Fruit fly (Drosophila melanogaster) whole organism, embryonic: ENCODE results near the gene CG18581.

Source experiments
- Aef1 ChIP-seq: fragments of 200-800 bp; sonication (Bioruptor generic); IDR thresholded peaks from 3 replicates; pipeline ENCODE4 v1.3.6; 2022; ENCODE audit warnings: missing biosample characterization, missing genetic modification characterization
- CG10654 ChIP-seq: fragments of 200-800 bp; sonication (Bioruptor generic); optimal IDR thresholded peaks from 2 replicates; lab custom pipeline; 2016; ENCODE audit warnings: missing biosample characterization, missing genetic modification characterization
- CG12104 ChIP-seq: fragments of 200-800 bp; sonication (Bioruptor generic); optimal IDR thresholded peaks from 3 replicates; lab custom pipeline; 2016; ENCODE audit warnings: missing biosample characterization, missing genetic modification characterization
- CG12299 ChIP-seq: fragments of 200-800 bp; sonication (Bioruptor generic); optimal IDR thresholded peaks from 2 replicates; lab custom pipeline; 2018; ENCODE audit warnings: missing biosample characterization, mild to moderate bottlenecking, missing genetic modification characterization
- CG12391 ChIP-seq: fragments of 200-800 bp; sonication (Bioruptor generic); optimal IDR thresholded peaks from 3 replicates; lab custom pipeline; 2018; ENCODE audit warnings: missing biosample characterization, mild to moderate bottlenecking, missing genetic modification characterization, moderate library complexity
- CG14014 ChIP-seq: fragments of 200-800 bp; sonication (Bioruptor generic); IDR thresholded peaks from 2 replicates; pipeline ENCODE4 v1.3.6; 2022; ENCODE audit warnings: missing biosample characterization, missing genetic modification characterization
- CG15479 ChIP-seq: fragments of 200-800 bp; sonication (Bioruptor generic); optimal IDR thresholded peaks from 3 replicates; lab custom pipeline; 2019; ENCODE audit warnings: missing biosample characterization, mild to moderate bottlenecking, missing genetic modification characterization, moderate library complexity
- CG1603 ChIP-seq: fragments of 200-800 bp; sonication (Bioruptor generic); optimal IDR thresholded peaks from 2 replicates; lab custom pipeline; 2019; ENCODE audit warnings: missing biosample characterization, mild to moderate bottlenecking, missing genetic modification characterization, moderate library complexity
- CG16815 ChIP-seq: fragments of 200-800 bp; sonication (Bioruptor generic); optimal IDR thresholded peaks from 3 replicates; lab custom pipeline; 2017; ENCODE audit warnings: missing biosample characterization, mild to moderate bottlenecking, missing genetic modification characterization
- CG17829 ChIP-seq: fragments of 200-800 bp; optimal IDR thresholded peaks from 2 replicates; lab custom pipeline; 2019; ENCODE audit warnings: missing biosample characterization, mild to moderate bottlenecking, missing genetic modification characterization, moderate library complexity
- CG1832 ChIP-seq: fragments of 200-800 bp; sonication (Bioruptor generic); optimal IDR thresholded peaks from 2 replicates; lab custom pipeline; 2017; ENCODE audit warnings: missing biosample characterization, mild to moderate bottlenecking, missing genetic modification characterization, inconsistent platforms
- CG2120 ChIP-seq: fragments of 200-800 bp; sonication (Bioruptor generic); optimal IDR thresholded peaks from 3 replicates; lab custom pipeline; 2016; ENCODE audit warnings: missing biosample characterization, missing genetic modification characterization
- CG2129 ChIP-seq: fragments of 200-800 bp; sonication (Bioruptor generic); IDR thresholded peaks from 2 replicates; pipeline ENCODE4 v1.3.6; 2022; ENCODE audit warnings: missing biosample characterization, missing genetic modification characterization; ENCODE audit not compliant: partially characterized antibody
- CG30403 ChIP-seq: fragments of 200-800 bp; sonication (Bioruptor generic); optimal IDR thresholded peaks from 3 replicates; lab custom pipeline; 2016; ENCODE audit warnings: missing biosample characterization, missing genetic modification characterization
- CG4404 ChIP-seq: fragments of 200-800 bp; sonication (Bioruptor generic); IDR thresholded peaks from 2 replicates; pipeline ENCODE4 v1.3.6; 2022; ENCODE audit warnings: missing biosample characterization, missing genetic modification characterization
- CG5180 ChIP-seq: fragments of 200-800 bp; sonication (Bioruptor generic); optimal IDR thresholded peaks from 3 replicates; lab custom pipeline; 2017; ENCODE audit warnings: missing biosample characterization, missing genetic modification characterization, mild to moderate bottlenecking, moderate library complexity, missing genetic modification reagents
- CG8281 ChIP-seq: fragments of 200-800 bp; sonication (Bioruptor generic); optimal IDR thresholded peaks from 2 replicates; lab custom pipeline; 2018; ENCODE audit warnings: missing biosample characterization, mild to moderate bottlenecking, missing genetic modification characterization, moderate library complexity
- CG8924 ChIP-seq: fragments of 200-800 bp; optimal IDR thresholded peaks from 3 replicates; lab custom pipeline; 2019; ENCODE audit warnings: missing biosample characterization, mild to moderate bottlenecking, missing genetic modification characterization, moderate library complexity
- CG9727 ChIP-seq: fragments of 200-800 bp; sonication (Bioruptor generic); optimal IDR thresholded peaks from 3 replicates; lab custom pipeline; 2017; ENCODE audit warnings: missing biosample characterization, mild to moderate bottlenecking, missing genetic modification characterization
- CG9876 ChIP-seq: fragments of 200-800 bp; sonication (Bioruptor generic); optimal IDR thresholded peaks from 2 replicates; lab custom pipeline; 2016; ENCODE audit warnings: missing biosample characterization, missing genetic modification characterization
- D ChIP-seq, 2 experiments: fragments of 200-800 bp in 1 of 2; fragments of >200 bp in 1 of 2; sonication (Bioruptor generic) in 1 of 2; optimal IDR thresholded peaks; 2 replicates in 1 of 2; 3 replicates in 1 of 2; lab custom pipeline; 2017; ENCODE audit warnings: mild to moderate bottlenecking in 1 of 2, missing biosample characterization in 1 of 2, missing genetic modification characterization in 1 of 2, missing genetic modification reagents in 1 of 2
- Fer1 ChIP-seq: fragments of 200-800 bp; sonication (Bioruptor generic); optimal IDR thresholded peaks from 2 replicates; lab custom pipeline; 2017; ENCODE audit warnings: missing biosample characterization, mild to moderate bottlenecking, missing genetic modification characterization
- Hand ChIP-seq: fragments of 200-800 bp; sonication (Bioruptor generic); optimal IDR thresholded peaks from 2 replicates; lab custom pipeline; 2017; ENCODE audit warnings: mild to moderate bottlenecking, missing biosample characterization, missing genetic modification reagents, missing genetic modification characterization
- Hey ChIP-seq: fragments of 200-800 bp; sonication (Bioruptor generic); optimal IDR thresholded peaks from 3 replicates; lab custom pipeline; 2018; ENCODE audit warnings: missing biosample characterization, mild to moderate bottlenecking, missing genetic modification characterization
- Mad ChIP-seq: fragments of 200-800 bp; sonication (Bioruptor generic); optimal IDR thresholded peaks from 2 replicates; lab custom pipeline; 2016; ENCODE audit warnings: missing biosample characterization, missing genetic modification characterization
- Nf-YB ChIP-seq: fragments of 200-800 bp; sonication (Bioruptor generic); optimal IDR thresholded peaks from 3 replicates; lab custom pipeline; 2019; ENCODE audit warnings: missing biosample characterization, mild to moderate bottlenecking, missing genetic modification characterization, moderate library complexity
- Opbp ChIP-seq: fragments of 200-800 bp; sonication (Bioruptor generic); IDR thresholded peaks from 3 replicates; pipeline ENCODE4 v1.3.6; 2022; ENCODE audit warnings: missing biosample characterization, missing genetic modification characterization; ENCODE audit not compliant: partially characterized antibody
- Sox102F ChIP-seq: fragments of 200-800 bp; sonication (Bioruptor generic); optimal IDR thresholded peaks from 2 replicates; lab custom pipeline; 2018; ENCODE audit warnings: missing biosample characterization, mild to moderate bottlenecking, missing genetic modification characterization, moderate library complexity
- abd-A ChIP-seq: fragments of 200-800 bp; sonication (Bioruptor generic); optimal IDR thresholded peaks from 3 replicates; lab custom pipeline; 2019; ENCODE audit warnings: missing biosample characterization, mild to moderate bottlenecking, missing genetic modification characterization, moderate library complexity
- bigmax ChIP-seq: fragments of 200-800 bp; sonication (Bioruptor generic); optimal IDR thresholded peaks from 2 replicates; lab custom pipeline; 2018; ENCODE audit warnings: missing biosample characterization, mild to moderate bottlenecking, missing genetic modification characterization
- btn ChIP-seq: fragments of 200-800 bp; sonication (Bioruptor generic); optimal IDR thresholded peaks from 2 replicates; lab custom pipeline; 2016; ENCODE audit warnings: missing biosample characterization, missing genetic modification characterization
- cad ChIP-seq: fragments of >200 bp; optimal IDR thresholded peaks from 2 replicates; lab custom pipeline; 2017; ENCODE audit warnings: missing biosample characterization, missing genetic modification characterization
- cg ChIP-seq: fragments of 200-800 bp; sonication (Bioruptor generic); optimal IDR thresholded peaks from 3 replicates; lab custom pipeline; 2019; ENCODE audit warnings: missing biosample characterization, mild to moderate bottlenecking, missing genetic modification characterization, moderate library complexity
- disco-r ChIP-seq: fragments of 200-800 bp; sonication (Bioruptor generic); optimal IDR thresholded peaks from 2 replicates; lab custom pipeline; 2016; ENCODE audit warnings: missing biosample characterization, missing genetic modification characterization
- exex ChIP-seq: fragments of 200-800 bp; sonication (Bioruptor generic); optimal IDR thresholded peaks from 4 replicates; lab custom pipeline; 2018; ENCODE audit warnings: missing biosample characterization, mild to moderate bottlenecking, missing genetic modification characterization, moderate library complexity
- gt ChIP-seq: fragments of 200-800 bp; sonication (Bioruptor generic); IDR thresholded peaks from 2 replicates; pipeline ENCODE4 v1.3.6; 2022; ENCODE audit warnings: missing biosample characterization, missing genetic modification characterization
- jumu ChIP-seq: fragments of 200-800 bp; sonication (Bioruptor generic); optimal IDR thresholded peaks from 3 replicates; lab custom pipeline; 2016; ENCODE audit warnings: missing biosample characterization, missing genetic modification characterization
- maf-S ChIP-seq: fragments of 200-800 bp; sonication (Bioruptor generic); optimal IDR thresholded peaks from 2 replicates; lab custom pipeline; 2016; ENCODE audit warnings: missing biosample characterization, missing genetic modification characterization
- mirr ChIP-seq: fragments of 200-800 bp; sonication (Bioruptor generic); optimal IDR thresholded peaks from 3 replicates; lab custom pipeline; 2018; ENCODE audit warnings: missing biosample characterization, mild to moderate bottlenecking, missing genetic modification characterization
- phol ChIP-seq: fragments of 200-800 bp; sonication (Bioruptor generic); optimal IDR thresholded peaks from 3 replicates; lab custom pipeline; 2018; ENCODE audit warnings: missing biosample characterization, mild to moderate bottlenecking, missing genetic modification characterization, moderate library complexity
- scrt ChIP-seq: fragments of 200-800 bp; sonication (Bioruptor generic); optimal IDR thresholded peaks from 2 replicates; lab custom pipeline; 2018; ENCODE audit warnings: missing biosample characterization, mild to moderate bottlenecking, missing genetic modification characterization, moderate library complexity
- sna ChIP-seq: fragments of 200-800 bp; sonication (Bioruptor generic); IDR thresholded peaks from 2 replicates; pipeline ENCODE4 v1.3.6; 2022; ENCODE audit warnings: missing biosample characterization, missing genetic modification characterization; ENCODE audit not compliant: partially characterized antibody
- twi ChIP-seq: fragments of 200-800 bp; optimal IDR thresholded peaks from 2 replicates; lab custom pipeline; 2019; ENCODE audit warnings: missing biosample characterization, mild to moderate bottlenecking, missing genetic modification characterization, moderate library complexity

Gene CG18581

DNA sequence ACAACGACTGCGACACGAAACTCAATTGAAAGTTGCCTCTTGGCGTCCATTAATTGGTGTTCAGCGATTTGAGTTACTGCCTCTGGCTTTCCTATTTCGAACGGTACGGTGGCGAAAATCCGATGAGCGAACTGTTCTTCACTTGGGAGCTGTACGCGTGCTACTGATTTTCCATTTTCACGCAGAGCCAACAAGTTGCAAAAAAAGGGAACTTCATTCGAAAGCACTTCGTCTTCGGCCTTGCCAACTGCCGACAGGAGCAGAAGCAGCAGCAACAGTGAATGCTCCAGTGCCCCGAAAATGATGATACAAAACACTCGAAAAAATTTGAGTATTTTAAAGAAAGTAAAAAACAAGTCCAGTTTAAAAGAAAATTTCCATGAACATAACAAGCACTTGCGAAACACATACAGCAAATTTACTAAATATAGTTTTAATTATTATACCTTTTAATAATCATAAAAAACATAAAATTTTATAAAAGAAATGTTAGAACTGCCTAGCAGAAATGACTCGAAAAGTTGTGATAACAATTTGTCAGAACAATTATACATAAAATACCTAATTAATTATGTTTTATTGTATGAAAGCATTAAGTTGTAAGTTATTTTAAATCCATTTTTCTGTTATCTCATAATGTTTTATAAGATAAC, 15.8 kb downstream of the CG18581 start (continued):
- TF ChIP-seq Opbp (no peak), CG17829 (peak; percentile 26), phol (tag; lab: Kevin White, UChicago) (peak; percentile 40), Fer1 (GFP tag; lab: Kevin White, UChicago) (peak; percentile 67), CG9876 (no peak), exex (tag; lab: Kevin White, UChicago) (peak; percentile 3), CG2120 (GFP tag; lab: Kevin White, UChicago) (peak; percentile 35), CG12299 (tag; lab: Kevin White, UChicago) (peak; percentile 24), CG8924 (peak; percentile 57), btn (GFP tag; lab: Kevin White, UChicago) (no peak), CG5180 (peak; percentile 6), cad (GFP tag; lab: Kevin White, UChicago) (no peak), CG12391 (peak; percentile 54), CG30403 (GFP tag; lab: Kevin White, UChicago) (peak; percentile 29), Sox102F (GFP tag; lab: Kevin White, UChicago) (peak; percentile 38), CG9727 (GFP tag; lab: Kevin White, UChicago) (peak; percentile 58), sna (GFP tag; lab: Robert Waterston, UW) (no peak), CG4404 (GFP tag; lab: Robert Waterston, UW) (no peak), jumu (GFP tag; lab: Kevin White, UChicago) (no peak), Hand (GFP tag; lab: Kevin White, UChicago) (peak; percentile 73), CG12104 (GFP tag; lab: Kevin White, UChicago) (peak; percentile 21)

DNA sequence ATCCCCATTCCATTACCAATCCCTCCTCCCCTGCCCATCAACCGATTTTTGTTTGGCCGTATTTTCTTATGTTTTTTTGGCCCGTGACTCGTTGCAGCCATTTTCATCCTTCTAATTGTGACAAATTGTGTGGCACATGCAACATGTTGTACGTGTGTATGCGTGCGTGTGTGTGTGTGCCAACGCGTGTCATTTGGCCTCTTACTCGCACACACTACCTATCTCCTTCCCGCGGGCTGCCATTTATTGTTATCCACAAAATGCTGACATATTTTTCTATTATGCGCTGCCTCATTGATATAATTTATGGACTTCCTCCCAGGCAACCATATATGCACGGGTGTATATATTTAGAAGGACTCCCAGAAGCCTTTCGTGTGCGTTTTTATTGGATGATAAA, 18.2 kb downstream of the CG18581 start:
- TF ChIP-seq Aef1 (GFP tag; lab: Robert Waterston, UW) (no peak), scrt (peak; percentile 55), maf-S (no peak), CG16815 (no peak), CG8281 (tag; lab: Kevin White, UChicago) (no peak), cad (GFP tag; lab: Kevin White, UChicago) (no peak), CG15479 (GFP tag; lab: Kevin White, UChicago) (peak; percentile 43), twi (tag; lab: Kevin White, UChicago) (peak; percentile 68), Nf-YB (GFP tag; lab: Kevin White, UChicago) (peak; percentile 74), cg (GFP tag; lab: Kevin White, UChicago) (peak; percentile 64), Mad (GFP tag; lab: Kevin White, UChicago) (no peak), CG1832 (peak; percentile 4), CG14014 (GFP tag; lab: Robert Waterston, UW) (no peak), Hey (peak; percentile 17), CG2129 (no peak), disco-r (GFP tag; lab: Kevin White, UChicago) (no peak), CG10654 (GFP tag; lab: Kevin White, UChicago) (no peak), phol (tag; lab: Kevin White, UChicago) (peak; percentile 13), bigmax (GFP tag; lab: Kevin White, UChicago) (no peak), CG1603 (tag; lab: Kevin White, UChicago) (no peak), D (optimal IDR thresholded peaks at IDR 0.05; lab: Kevin White, UChicago) (peak; percentile 80), D (GFP tag; optimal IDR thresholded peaks at IDR 0.05; lab: Kevin White, UChicago) (no peak), CG5180 (peak; percentile 41), mirr (GFP tag; lab: Kevin White, UChicago) (no peak), abd-A (tag; lab: Kevin White, UChicago) (peak; percentile 39), gt (no peak)
